Worm (Caenorhabditis elegans) whole organism, L4/young adult: ENCODE results near the gene ttbk-2.1.
"Not testable (repeated sequence)": the region's sequence is repeated elsewhere in the genome, so short reads cannot be mapped to it uniquely, and the experiment has no call there.

Experiments
- W03F9.2 ChIP-seq: fragments of 150-350 bp; optimal IDR thresholded peaks from 2 replicates; lab custom pipeline; 2014; ENCODE audit warnings: missing biosample characterization, missing genetic modification characterization
- dao-5 ChIP-seq: sonication (generic microtip); optimal IDR thresholded peaks from 2 replicates; lab custom pipeline; 2016; ENCODE audit warnings: missing genotype, missing genetic modification characterization, moderate library complexity, missing compliant biosample characterization
- him-1 ChIP-seq: sonication (generic microtip); optimal IDR thresholded peaks from 2 replicates; lab custom pipeline; 2016; ENCODE audit warnings: missing genotype, missing genetic modification reagents, missing genetic modification characterization, missing compliant biosample characterization

DNA sequence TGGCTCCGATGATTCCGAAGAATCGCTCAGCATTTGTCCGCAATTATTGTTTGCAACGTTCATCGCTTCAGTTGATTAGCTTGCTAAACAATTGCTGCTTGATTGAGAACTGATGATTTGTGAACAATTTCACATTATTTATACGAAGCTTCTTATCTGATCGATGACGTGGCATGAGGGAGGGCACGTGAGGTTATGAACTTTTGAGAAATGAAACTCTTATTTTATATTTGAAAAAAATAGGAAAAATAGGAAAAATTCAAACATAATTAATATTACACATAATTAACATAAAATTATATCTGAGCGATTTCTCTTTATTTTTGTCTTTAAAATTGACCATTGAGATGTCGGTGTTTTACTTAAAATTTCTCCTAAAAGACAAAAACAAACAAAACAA, 3.8 kb upstream of the ttbk-2.1 start, which contains the start of gene F36H12.10:
- not testable (repeated sequence) for TF ChIP-seq him-1, W03F9.2, dao-5 (tag; lab: Kevin White, UChicago)
